Worm (Caenorhabditis elegans): Measurements from ENCODE around the gene dpy-8.

dpy-8 gene

DNA sequence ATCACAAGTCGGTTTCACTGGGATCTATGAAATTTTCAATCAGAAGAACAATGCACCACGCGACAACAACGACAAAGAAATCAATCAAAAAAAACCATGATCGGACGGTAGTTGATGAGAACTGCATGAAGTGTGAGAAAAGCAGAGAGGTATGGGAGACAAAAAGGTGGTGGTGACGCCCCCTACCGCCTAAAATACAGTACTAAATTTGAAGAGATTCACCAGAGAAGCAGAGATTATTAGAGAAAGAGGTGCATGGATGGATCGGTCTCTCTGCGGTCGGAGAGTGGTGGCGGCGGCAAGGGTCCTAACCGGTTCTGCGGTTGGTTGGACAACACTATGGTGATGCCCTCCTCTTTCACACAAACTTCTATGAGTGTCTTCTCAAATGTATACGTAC lies 31.0 kb downstream of the dpy-8 start (continued):
- TF ChIP-seq mep-1 (tag; optimal IDR thresholded peaks at IDR 0.05), result no peak

DNA sequence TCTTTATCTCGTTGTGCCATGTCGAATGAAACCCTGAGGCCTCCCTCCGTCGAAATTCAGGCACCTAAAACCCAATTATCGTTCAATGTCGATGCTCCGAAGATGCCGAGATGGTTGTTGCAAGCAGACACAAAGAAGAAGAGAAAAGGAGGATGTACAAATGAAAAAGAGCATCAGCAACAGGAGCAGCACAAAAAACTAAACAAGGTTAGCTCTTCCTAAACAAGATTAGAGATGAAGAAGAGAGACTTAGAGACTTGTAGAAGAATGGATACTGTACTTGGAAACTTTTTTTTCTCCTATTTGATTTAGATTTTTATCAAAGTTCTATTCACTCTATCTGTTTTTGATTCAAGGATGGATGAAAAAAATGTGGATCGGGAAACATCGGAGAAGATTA lies 32.7 kb downstream of the dpy-8 start:
- no peak for TF ChIP-seq lin-32 (GFP tag; optimal IDR thresholded peaks at IDR 0.05)
- TF ChIP-seq nhr-28 (tag; optimal IDR thresholded peaks at IDR 0.05), result no peak
- peak; percentile 95 for TF ChIP-seq ces-1 (GFP tag; optimal IDR thresholded peaks at IDR 0.05)

DNA sequence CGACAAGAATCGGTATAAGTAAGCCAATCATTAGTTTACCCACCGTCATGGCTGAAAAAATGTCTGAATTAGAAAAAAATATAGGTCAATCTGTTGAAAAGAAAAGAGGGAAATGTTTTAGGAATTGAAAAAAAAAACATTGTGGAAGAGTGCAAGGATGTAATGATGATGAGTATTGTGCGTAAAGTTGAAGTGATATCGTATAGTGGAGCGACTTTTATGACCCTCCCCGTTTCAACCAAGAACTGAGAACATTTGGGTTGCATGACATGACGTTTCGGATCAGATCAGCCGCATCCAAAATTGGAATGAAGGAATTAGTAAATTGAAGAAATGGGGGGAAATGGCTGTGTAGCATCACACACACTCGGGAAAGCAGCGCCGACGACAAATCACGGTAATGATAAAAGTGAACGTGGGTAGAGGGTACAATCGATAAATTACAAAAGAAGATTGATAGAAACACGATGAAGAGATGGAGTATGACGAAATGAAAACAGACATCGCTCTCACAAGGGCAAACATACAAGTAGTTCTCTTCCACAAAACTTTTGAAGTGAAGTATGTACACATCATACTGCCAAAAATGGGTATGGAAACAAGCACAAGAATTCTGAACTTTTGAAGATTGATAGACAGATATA lies 33.3 kb downstream of the dpy-8 start, which contains the start of gene apl-1:
apl-1 (minus strand) TSS at position 51 of the 644 bp plus-strand sequence.
- no peak for TF ChIP-seq ztf-11 (tag; optimal IDR thresholded peaks at IDR 0.05)
- no peak for TF ChIP-seq nhr-28 (tag; optimal IDR thresholded peaks at IDR 0.05)
- no peak for TF ChIP-seq nhr-2 (tag; optimal IDR thresholded peaks at IDR 0.05)

- no peak for TF ChIP-seq lin-32 (GFP tag; optimal IDR thresholded peaks at IDR 0.05)
- no peak for TF ChIP-seq nhr-76 (tag; optimal IDR thresholded peaks at IDR 0.05)
- TF ChIP-seq tbx-8 (GFP tag; optimal IDR thresholded peaks at IDR 0.05), result no peak
- TF ChIP-seq cnd-1 (tag; optimal IDR thresholded peaks at IDR 0.05), result no peak
- TF ChIP-seq flh-1 (GFP tag; optimal IDR thresholded peaks at IDR 0.05), result no peak
- TF ChIP-seq nhr-28 (tag; optimal IDR thresholded peaks at IDR 0.05), result no peak
- TF ChIP-seq sem-2 (GFP tag; optimal IDR thresholded peaks at IDR 0.05), result no peak
- TF ChIP-seq ceh-83 (GFP tag; optimal IDR thresholded peaks at IDR 0.05), result no peak
- no peak for TF ChIP-seq mep-1 (tag; optimal IDR thresholded peaks at IDR 0.05)
- no peak for TF ChIP-seq elt-3 (tag; optimal IDR thresholded peaks at IDR 0.05)
These were observed 34.1 kb downstream of the dpy-8 start for ce11 chrX:5116180-5116579.

- TF ChIP-seq lin-13 (tag; optimal IDR thresholded peaks at IDR 0.05), result no peak
- TF ChIP-seq zip-8 (tag; optimal IDR thresholded peaks at IDR 0.05), result no peak
- no peak for TF ChIP-seq ham-2 (GFP tag; optimal IDR thresholded peaks at IDR 0.05)
These were observed 34.8 kb downstream of the dpy-8 start for ce11 chrX:5115511-5115910.

- no peak for TF ChIP-seq ces-1 (GFP tag; optimal IDR thresholded peaks at IDR 0.05)
- no peak for TF ChIP-seq M03D4.4 (tag; optimal IDR thresholded peaks at IDR 0.05)
- no peak for TF ChIP-seq unc-62 (GFP tag; optimal IDR thresholded peaks at IDR 0.05)
- TF ChIP-seq flh-1 (GFP tag; optimal IDR thresholded peaks at IDR 0.05), result no peak
- TF ChIP-seq sem-2 (GFP tag; optimal IDR thresholded peaks at IDR 0.05), result no peak
- no peak for TF ChIP-seq elt-3 (tag; optimal IDR thresholded peaks at IDR 0.05)
- no peak for TF ChIP-seq lsy-2 (tag; optimal IDR thresholded peaks at IDR 0.05)
- TF ChIP-seq nhr-28 (tag; optimal IDR thresholded peaks at IDR 0.05), result no peak
These were observed 38.4 kb downstream of the dpy-8 start for ce11 chrX:5111894-5112293.

- TF ChIP-seq nhr-237 (tag; optimal IDR thresholded peaks at IDR 0.05) (no peak), ham-2 (GFP tag; optimal IDR thresholded peaks at IDR 0.05) (no peak), bed-3 (GFP tag; optimal IDR thresholded peaks at IDR 0.05) (no peak), nhr-12 (tag; optimal IDR thresholded peaks at IDR 0.05) (no peak), pha-4 (tag; optimal IDR thresholded peaks at IDR 0.05) (no peak), ztf-11 (tag; optimal IDR thresholded peaks at IDR 0.05) (no peak), mls-2 (tag; optimal IDR thresholded peaks at IDR 0.05) (no peak), lin-32 (GFP tag; optimal IDR thresholded peaks at IDR 0.05) (no peak), zip-8 (tag; optimal IDR thresholded peaks at IDR 0.05) (no peak), ceh-43 (GFP tag; optimal IDR thresholded peaks at IDR 0.05) (no peak), nhr-28 (tag; optimal IDR thresholded peaks at IDR 0.05) (no peak), mab-5 (tag; optimal IDR thresholded peaks at IDR 0.05) (no peak), sem-2 (GFP tag; optimal IDR thresholded peaks at IDR 0.05) (no peak), M03D4.4 (tag; optimal IDR thresholded peaks at IDR 0.05) (no peak), snpc-4 (tag; optimal IDR thresholded peaks at IDR 0.05) (no peak), hlh-1 (tag; optimal IDR thresholded peaks at IDR 0.05) (no peak), nhr-2 (tag; optimal IDR thresholded peaks at IDR 0.05) (no peak)
These were observed 41.1 kb downstream of the dpy-8 start, which contains the start of gene C42D8.1 for ce11 chrX:5109130-5109529. TSS of gene C42D8.1 (plus strand) at chrX:5109506.
